Worm (Caenorhabditis elegans): ENCODE measurements around the gene C25A8.1.

The C25A8.1 gene

DNA sequence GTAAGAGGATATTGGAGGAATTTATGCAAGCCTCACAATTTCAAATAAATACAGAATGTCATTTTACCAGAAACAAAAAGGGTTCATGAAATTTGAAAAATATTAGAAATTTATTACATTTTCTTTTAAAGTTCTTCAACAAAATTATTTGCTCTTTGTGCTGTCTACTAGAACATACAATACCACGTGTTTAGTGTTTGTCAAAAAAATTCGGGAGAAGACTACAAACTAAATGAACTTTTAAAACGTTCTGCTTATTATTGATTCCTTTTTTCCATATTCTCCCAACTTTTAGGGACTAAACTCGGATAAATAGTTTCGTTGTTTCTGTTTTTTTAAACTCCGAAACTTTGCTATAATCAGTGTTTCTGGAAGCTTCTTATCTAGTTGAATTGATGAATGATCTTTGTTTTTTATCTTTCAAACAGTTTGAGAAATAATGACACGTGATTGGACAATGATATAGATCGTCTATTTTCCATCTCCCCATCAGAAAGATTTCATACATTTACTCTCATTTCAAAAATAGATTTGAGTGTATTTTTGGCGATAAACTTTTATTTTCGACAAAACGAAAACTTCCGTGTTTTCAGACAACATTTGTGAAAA is 37.8 kb downstream of the C25A8.1 start:
- TF ChIP-seq pha-4 (tag; optimal IDR thresholded peaks at IDR 0.05) (no peak), bed-3 (GFP tag; optimal IDR thresholded peaks at IDR 0.05) (no peak), elt-3 (tag; optimal IDR thresholded peaks at IDR 0.05) (no peak), unc-120 (tag; optimal IDR thresholded peaks at IDR 0.05; ENCODE audit: poor library complexity, severe bottlenecking) (no peak), flh-1 (GFP tag; optimal IDR thresholded peaks at IDR 0.05) (no peak), nhr-76 (tag; optimal IDR thresholded peaks at IDR 0.05) (no peak), ztf-11 (tag; optimal IDR thresholded peaks at IDR 0.05) (no peak), mls-2 (tag; optimal IDR thresholded peaks at IDR 0.05) (no peak), mab-5 (tag; optimal IDR thresholded peaks at IDR 0.05) (no peak), unc-62 (GFP tag; optimal IDR thresholded peaks at IDR 0.05) (no peak), ces-1 (GFP tag; optimal IDR thresholded peaks at IDR 0.05) (no peak)

DNA sequence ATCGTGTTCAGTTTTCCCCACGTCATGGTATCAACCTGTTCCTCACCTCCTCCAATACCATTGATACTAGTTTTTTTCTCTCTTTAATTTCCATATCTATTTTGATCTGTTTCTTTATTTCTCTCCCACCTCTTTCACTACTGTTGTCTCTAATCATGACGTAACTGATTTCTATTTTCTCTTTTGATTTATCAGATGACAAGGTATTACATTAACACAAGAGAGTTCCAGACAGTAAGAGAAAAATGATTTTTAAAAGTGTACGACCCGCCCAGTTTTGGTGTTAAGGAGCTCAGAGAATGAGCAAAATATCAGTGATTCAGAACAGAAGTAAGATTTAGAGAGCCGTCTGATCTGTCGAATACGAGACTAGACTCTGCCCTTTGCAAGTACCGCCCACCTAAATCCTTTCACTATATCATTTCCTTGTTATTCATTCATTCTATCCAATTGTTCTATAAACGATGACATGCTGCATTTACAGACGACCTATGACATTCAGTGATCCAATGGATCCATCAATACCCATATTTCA is 38.8 kb downstream of the C25A8.1 start, which contains the start of gene nhr-105:
nhr-105 (plus strand) TSS at position 485 of the 535 bp plus-strand sequence.
- peak; percentile 18 for TF ChIP-seq zip-8 (tag; optimal IDR thresholded peaks at IDR 0.05)
- no peak for TF ChIP-seq mab-5 (tag; optimal IDR thresholded peaks at IDR 0.05)
- TF ChIP-seq ztf-11 (tag; optimal IDR thresholded peaks at IDR 0.05): no peak

DNA sequence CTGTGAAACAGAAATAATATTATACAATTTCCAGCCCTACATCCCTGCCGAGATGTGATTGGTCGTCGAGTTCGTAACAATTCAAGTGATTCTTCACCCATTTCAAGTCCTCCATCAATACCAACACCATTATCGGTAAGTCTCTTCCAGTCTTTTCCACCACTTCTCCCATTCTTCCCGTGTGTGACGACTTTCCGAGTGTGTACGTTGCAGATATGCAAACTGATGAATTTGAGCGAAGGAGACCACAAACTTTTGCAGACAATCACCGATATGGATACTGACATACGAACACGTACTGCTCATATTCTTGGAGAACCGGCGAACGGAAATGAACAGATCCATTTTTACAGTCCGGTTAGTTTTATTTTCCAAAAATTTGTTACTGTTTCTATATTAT is 40.6 kb downstream of the C25A8.1 start:
- TF ChIP-seq mls-2 (tag; optimal IDR thresholded peaks at IDR 0.05): no peak
- TF ChIP-seq lin-32 (GFP tag; optimal IDR thresholded peaks at IDR 0.05): no peak
- no peak for TF ChIP-seq ztf-11 (tag; optimal IDR thresholded peaks at IDR 0.05)
- no peak for TF ChIP-seq ces-1 (GFP tag; optimal IDR thresholded peaks at IDR 0.05)
- TF ChIP-seq M03D4.4 (tag; optimal IDR thresholded peaks at IDR 0.05): no peak
- no peak for TF ChIP-seq nhr-12 (tag; optimal IDR thresholded peaks at IDR 0.05)
- TF ChIP-seq ceh-83 (GFP tag; optimal IDR thresholded peaks at IDR 0.05): no peak
- no peak for TF ChIP-seq mep-1 (tag; optimal IDR thresholded peaks at IDR 0.05)
- no peak for TF ChIP-seq snpc-4 (tag; optimal IDR thresholded peaks at IDR 0.05)
- no peak for TF ChIP-seq zip-8 (tag; optimal IDR thresholded peaks at IDR 0.05)
- TF ChIP-seq ham-2 (GFP tag; optimal IDR thresholded peaks at IDR 0.05): no peak

DNA sequence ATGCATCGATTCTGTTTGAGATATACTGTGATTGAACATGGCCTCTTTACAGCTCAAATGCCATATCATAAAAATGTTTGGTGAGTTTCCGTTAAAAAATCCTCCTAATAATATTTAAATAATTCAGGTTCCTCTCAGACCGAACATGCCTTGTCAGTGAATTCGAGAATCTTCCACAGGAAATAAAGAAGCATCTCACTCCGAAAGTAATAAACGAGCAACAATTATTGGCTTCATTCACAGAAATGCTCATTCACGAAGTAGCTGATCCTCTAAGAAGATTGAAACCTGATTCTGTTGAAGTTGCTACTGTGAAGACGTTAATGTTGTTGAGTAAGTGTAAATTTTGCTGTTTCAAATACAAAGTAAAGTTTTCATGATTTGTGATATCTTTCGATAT is 41.2 kb downstream of the C25A8.1 start:
- TF ChIP-seq unc-39 (tag; optimal IDR thresholded peaks at IDR 0.05) (no peak), lsy-2 (tag; optimal IDR thresholded peaks at IDR 0.05) (no peak), ham-2 (GFP tag; optimal IDR thresholded peaks at IDR 0.05) (no peak), pha-4 (tag; optimal IDR thresholded peaks at IDR 0.05) (no peak), unc-120 (tag; optimal IDR thresholded peaks at IDR 0.05; ENCODE audit: poor library complexity, severe bottlenecking) (no peak), tbx-8 (GFP tag; optimal IDR thresholded peaks at IDR 0.05) (no peak), mls-2 (tag; optimal IDR thresholded peaks at IDR 0.05) (no peak), elt-3 (tag; optimal IDR thresholded peaks at IDR 0.05) (no peak), lin-13 (tag; optimal IDR thresholded peaks at IDR 0.05) (no peak), ces-1 (GFP tag; optimal IDR thresholded peaks at IDR 0.05) (no peak)

DNA sequence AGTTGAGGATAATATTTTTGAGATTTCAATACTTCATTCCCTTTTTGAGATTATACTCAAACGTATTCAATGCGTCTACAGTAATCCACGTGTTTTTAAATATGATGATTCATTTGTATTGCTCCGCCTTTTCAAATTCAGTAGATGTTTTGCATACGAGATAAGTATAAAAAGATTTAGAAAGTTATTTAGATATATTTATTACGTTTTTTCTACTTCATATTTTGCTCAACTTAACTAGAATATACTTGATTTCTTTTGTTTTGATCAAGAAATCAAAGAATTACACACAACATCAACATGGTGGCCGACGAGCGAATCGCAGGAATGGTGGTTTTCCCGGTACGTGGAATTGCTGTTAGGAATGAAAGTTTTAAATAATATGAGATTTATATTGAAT is 46.7 kb downstream of the C25A8.1 start, which contains the start of gene srx-50:
srx-50 (plus strand) TSS at position 301 of the 400 bp plus-strand sequence.
- TF ChIP-seq drap-1 (GFP tag; optimal IDR thresholded peaks at IDR 0.05) (no peak), lin-32 (GFP tag; optimal IDR thresholded peaks at IDR 0.05) (no peak), nhr-76 (tag; optimal IDR thresholded peaks at IDR 0.05) (no peak), ceh-83 (GFP tag; optimal IDR thresholded peaks at IDR 0.05) (no peak), nhr-237 (tag; optimal IDR thresholded peaks at IDR 0.05) (no peak), snpc-4 (tag; optimal IDR thresholded peaks at IDR 0.05) (no peak), pha-4 (tag; optimal IDR thresholded peaks at IDR 0.05) (no peak), sptf-1 (tag; optimal IDR thresholded peaks at IDR 0.05) (no peak), cnd-1 (tag; optimal IDR thresholded peaks at IDR 0.05) (no peak), zip-8 (tag; optimal IDR thresholded peaks at IDR 0.05) (no peak), unc-62 (GFP tag; optimal IDR thresholded peaks at IDR 0.05) (no peak), nhr-12 (tag; optimal IDR thresholded peaks at IDR 0.05) (no peak), mep-1 (tag; optimal IDR thresholded peaks at IDR 0.05) (no peak), mab-5 (tag; optimal IDR thresholded peaks at IDR 0.05) (no peak), ham-2 (GFP tag; optimal IDR thresholded peaks at IDR 0.05) (no peak), nhr-28 (tag; optimal IDR thresholded peaks at IDR 0.05) (no peak), lin-13 (tag; optimal IDR thresholded peaks at IDR 0.05) (no peak), sem-2 (GFP tag; optimal IDR thresholded peaks at IDR 0.05) (no peak), unc-120 (tag; optimal IDR thresholded peaks at IDR 0.05; ENCODE audit: poor library complexity, severe bottlenecking) (no peak), mls-2 (tag; optimal IDR thresholded peaks at IDR 0.05) (no peak)
